Worm (Caenorhabditis elegans) whole organism, L4/young adult: ENCODE results near the gene dhs-6.

Experiments used
- W03F9.2 ChIP-seq: fragments of 150-350 bp; optimal IDR thresholded peaks from 2 replicates; lab custom pipeline; 2014; ENCODE audit warnings: missing biosample characterization, missing genetic modification characterization
- dao-5 ChIP-seq: sonication (generic microtip); optimal IDR thresholded peaks from 2 replicates; lab custom pipeline; 2016; ENCODE audit warnings: missing genotype, missing genetic modification characterization, moderate library complexity, missing compliant biosample characterization
- him-1 ChIP-seq: sonication (generic microtip); optimal IDR thresholded peaks from 2 replicates; lab custom pipeline; 2016; ENCODE audit warnings: missing genotype, missing genetic modification reagents, missing genetic modification characterization, missing compliant biosample characterization

DNA sequence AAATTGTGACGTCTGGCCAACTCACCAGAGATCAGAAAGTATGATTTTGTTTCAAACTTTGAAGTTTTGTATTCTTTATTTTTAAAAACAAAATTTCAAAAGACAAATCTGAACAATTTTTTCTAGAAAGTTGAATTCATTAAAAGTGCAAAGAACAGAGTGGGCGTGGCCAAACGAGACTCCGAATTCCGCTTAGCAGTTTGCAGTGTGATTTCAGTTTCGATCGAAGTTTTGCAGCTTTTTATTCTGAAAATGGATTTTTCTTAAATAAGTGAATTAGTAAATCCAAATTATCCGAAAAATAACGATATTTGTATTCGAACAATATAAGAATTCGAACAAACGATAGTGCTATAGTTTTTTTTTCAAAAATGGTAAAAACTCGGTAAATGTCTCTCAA is 14.3 kb upstream of the dhs-6 start:
- TF ChIP-seq W03F9.2 (tag; lab: Kevin White, UChicago) = no peak
- TF ChIP-seq dao-5 = no peak
- TF ChIP-seq him-1 = no peak
